Worm (Caenorhabditis elegans) whole organism, L4 larva: ENCODE measurements around the gene mcm-10.

Experiments used
- D1046.2 ChIP-seq: fragments of 200-800 bp; sonication (Bioruptor generic); IDR thresholded peaks from 2 replicates; pipeline ENCODE4 v1.3.6; 2022; ENCODE audit warnings: missing genetic modification characterization, missing compliant biosample characterization
- F10B5.3 ChIP-seq: sonication (generic microtip); optimal IDR thresholded peaks from 2 replicates; lab custom pipeline; 2016; ENCODE audit warnings: mild to moderate bottlenecking, missing genetic modification characterization, missing compliant biosample characterization
- F26F4.8 ChIP-seq: fragments of 200-800 bp; sonication (Bioruptor generic); conservative IDR thresholded peaks from 2 replicates; pipeline ENCODE4 v1.3.6; 2022; ENCODE audit warnings: missing genetic modification characterization, missing compliant biosample characterization
- F49E8.2 ChIP-seq: sonication (generic microtip); optimal IDR thresholded peaks from 2 replicates; lab custom pipeline; 2016; ENCODE audit warnings: missing compliant biosample characterization, mild to moderate bottlenecking, missing genetic modification characterization, borderline replicate concordance
- Y5F2A.4 ChIP-seq: fragments of 200-800 bp; sonication (Bioruptor generic); optimal IDR thresholded peaks from 2 replicates; lab custom pipeline; 2018; ENCODE audit warnings: mild to moderate bottlenecking, missing genetic modification characterization, missing compliant biosample characterization
- Y75B8A.6 ChIP-seq: fragments of 200-800 bp; sonication (Bioruptor generic); IDR thresholded peaks from 2 replicates; pipeline ENCODE4 v1.3.6; 2022; ENCODE audit warnings: missing genetic modification reagents, missing genetic modification characterization, missing compliant biosample characterization
- ZK546.5 ChIP-seq, 2 experiments: sonication (generic microtip); optimal IDR thresholded peaks; 2 replicates each; lab custom pipeline; 2017; ENCODE audit warnings: missing biosample characterization in 2 of 2, missing genetic modification characterization in 2 of 2
- ceh-28 ChIP-seq: fragments of 150-350 bp; optimal IDR thresholded peaks from 2 replicates; lab custom pipeline; 2014; ENCODE audit warnings: missing biosample characterization, missing genetic modification reagents, missing genetic modification characterization
- ceh-44 ChIP-seq: fragments of 200-800 bp; sonication (Bioruptor generic); IDR thresholded peaks from 2 replicates; pipeline ENCODE4 v1.3.6; 2022; ENCODE audit warnings: missing genetic modification reagents, missing genetic modification characterization, missing compliant biosample characterization
- ceh-82 ChIP-seq: sonication (generic microtip); optimal IDR thresholded peaks from 2 replicates; lab custom pipeline; 2017; ENCODE audit warnings: missing biosample characterization, missing genetic modification characterization
- ctbp-1 ChIP-seq: fragments of 200-800 bp; sonication (Bioruptor generic); IDR thresholded peaks from 2 replicates; pipeline ENCODE4 v1.3.6; 2022; ENCODE audit warnings: missing genetic modification reagents, missing genetic modification characterization, missing compliant biosample characterization
- daf-8 ChIP-seq: fragments of 200-800 bp; sonication (Bioruptor generic); IDR thresholded peaks from 2 replicates; pipeline ENCODE4 v1.3.6; 2022; ENCODE audit warnings: missing genetic modification characterization, missing compliant biosample characterization
- dmd-9 ChIP-seq: fragments of 200-800 bp; sonication (Bioruptor generic); IDR thresholded peaks from 2 replicates; pipeline ENCODE4 v1.3.6; 2022; ENCODE audit warnings: missing genetic modification reagents, missing genetic modification characterization, missing compliant biosample characterization
- dpl-1 ChIP-seq: fragments of 150-350 bp; optimal IDR thresholded peaks from 2 replicates; lab custom pipeline; 2014; ENCODE audit warnings: missing biosample characterization, missing genetic modification reagents, missing genetic modification characterization
- duxl-1 ChIP-seq: sonication (generic microtip); optimal IDR thresholded peaks from 2 replicates; lab custom pipeline; 2016; ENCODE audit warnings: mild to moderate bottlenecking, missing genetic modification characterization, moderate library complexity, missing compliant biosample characterization; ENCODE audit not compliant: poor library complexity
- dve-1 ChIP-seq: sonication (generic microtip); optimal IDR thresholded peaks from 2 replicates; lab custom pipeline; 2017; ENCODE audit warnings: antibody characterized with exemption, mild to moderate bottlenecking, missing genetic modification characterization, missing compliant biosample characterization; ENCODE audit not compliant: insufficient read depth
- egl-27 ChIP-seq: sonication (generic microtip); optimal IDR thresholded peaks from 3 replicates; lab custom pipeline; 2017; ENCODE audit warnings: missing biosample characterization, missing genetic modification reagents, missing genetic modification characterization
- egl-43 ChIP-seq: fragments of 200-800 bp; sonication (Bioruptor generic); IDR thresholded peaks from 2 replicates; pipeline ENCODE4 v1.3.6; 2022; ENCODE audit warnings: missing genetic modification reagents, missing genetic modification characterization, missing compliant biosample characterization
- fkh-10 ChIP-seq: fragments of 150-350 bp; optimal IDR thresholded peaks from 2 replicates; lab custom pipeline; 2014; ENCODE audit warnings: missing biosample characterization, missing genetic modification reagents, missing genetic modification characterization
- gei-8 ChIP-seq: fragments of 200-800 bp; sonication (Bioruptor generic); optimal IDR thresholded peaks from 2 replicates; lab custom pipeline; 2018; ENCODE audit warnings: mild to moderate bottlenecking, missing genetic modification characterization, missing compliant biosample characterization
- hif-1 ChIP-seq, 2 experiments: sonication (generic microtip); optimal IDR thresholded peaks; 2 replicates each; lab custom pipeline; 2016 to 2017; ENCODE audit warnings: missing compliant biosample characterization in 2 of 2, missing genetic modification characterization in 2 of 2, missing genetic modification reagents in 2 of 2, missing genotype in 2 of 2, mild to moderate bottlenecking in 1 of 2
- hlh-11 ChIP-seq: fragments of 200-800 bp; sonication (Bioruptor generic); optimal IDR thresholded peaks from 2 replicates; lab custom pipeline; 2018; ENCODE audit warnings: mild to moderate bottlenecking, missing genetic modification characterization, missing compliant biosample characterization
- hlh-30 ChIP-seq: sonication (generic microtip); optimal IDR thresholded peaks from 2 replicates; lab custom pipeline; 2017; ENCODE audit warnings: antibody characterized with exemption, mild to moderate bottlenecking, missing genetic modification characterization, missing compliant biosample characterization; ENCODE audit not compliant: insufficient read depth
- jun-1 ChIP-seq: fragments of 150-350 bp; optimal IDR thresholded peaks from 2 replicates; lab custom pipeline; 2014; ENCODE audit warnings: missing biosample characterization, missing genetic modification reagents, missing genetic modification characterization
- lin-13 ChIP-seq: fragments of 150-350 bp; optimal IDR thresholded peaks from 2 replicates; lab custom pipeline; 2014; ENCODE audit warnings: missing biosample characterization, missing genetic modification reagents, missing genetic modification characterization
- lin-15B ChIP-seq: fragments of 150-350 bp; sonication (generic microtip); optimal IDR thresholded peaks from 3 replicates; lab custom pipeline; 2014; ENCODE audit warnings: missing biosample characterization, missing genetic modification characterization
- lin-29 ChIP-seq: fragments of 200-800 bp; sonication (Bioruptor generic); IDR thresholded peaks from 2 replicates; pipeline ENCODE4 v1.3.6; 2022; ENCODE audit warnings: missing genetic modification reagents, missing genetic modification characterization, missing compliant biosample characterization
- lin-38 ChIP-seq: fragments of 200-800 bp; sonication (Bioruptor generic); IDR thresholded peaks from 2 replicates; pipeline ENCODE4 v1.3.6; 2022; ENCODE audit warnings: missing genetic modification reagents, missing genetic modification characterization, missing compliant biosample characterization
- lir-3 ChIP-seq: sonication (generic microtip); optimal IDR thresholded peaks from 2 replicates; lab custom pipeline; 2016; ENCODE audit warnings: mild to moderate bottlenecking, missing genetic modification characterization, missing compliant biosample characterization
- lsy-2 ChIP-seq, 2 experiments: fragments of 150-350 bp in 1 of 2; sonication (generic microtip) in 1 of 2; optimal IDR thresholded peaks; 2 replicates each; lab custom pipeline; 2014 to 2017; ENCODE audit warnings: missing biosample characterization in 2 of 2, missing genetic modification characterization in 2 of 2
- mes-2 ChIP-seq: sonication (generic microtip); optimal IDR thresholded peaks from 2 replicates; lab custom pipeline; 2016; ENCODE audit warnings: missing genotype, mild to moderate bottlenecking, missing genetic modification characterization, missing compliant biosample characterization; ENCODE audit not compliant: poor library complexity, severe bottlenecking
- mxl-2 ChIP-seq: fragments of 200-800 bp; sonication (Bioruptor generic); conservative IDR thresholded peaks from 2 replicates; pipeline ENCODE4 v1.3.6; 2022; ENCODE audit warnings: missing genetic modification reagents, missing genetic modification characterization, missing compliant biosample characterization
- nhr-10 ChIP-seq: fragments of 150-350 bp; optimal IDR thresholded peaks from 2 replicates; lab custom pipeline; 2014; ENCODE audit warnings: missing biosample characterization, missing genetic modification characterization
- nhr-6 ChIP-seq: fragments of 150-350 bp; optimal IDR thresholded peaks from 2 replicates; lab custom pipeline; 2014; ENCODE audit warnings: missing biosample characterization, missing genetic modification characterization
- pha-4 ChIP-seq, 2 experiments: fragments of 150-350 bp in 1 of 2; fragments of 200-800 bp in 1 of 2; sonication (Bioruptor generic) in 1 of 2; IDR thresholded peaks in 1 of 2; optimal IDR thresholded peaks in 1 of 2; 2 replicates each; pipeline versions ENCODE4 v1.3.6 to Lab custom; 2014 to 2022; ENCODE audit warnings: missing genetic modification characterization in 2 of 2, missing genetic modification reagents in 2 of 2, missing biosample characterization in 1 of 2, missing compliant biosample characterization in 1 of 2
- skn-1 ChIP-seq: fragments of 150-350 bp; optimal IDR thresholded peaks from 2 replicates; lab custom pipeline; 2014; ENCODE audit warnings: missing biosample characterization, missing genetic modification characterization
- tra-1 ChIP-seq: fragments of 200-800 bp; sonication (Bioruptor generic); IDR thresholded peaks from 2 replicates; pipeline ENCODE4 v1.3.6; 2022; ENCODE audit warnings: missing genetic modification reagents, missing genetic modification characterization, missing compliant biosample characterization
- unc-130 ChIP-seq: sonication (generic microtip); optimal IDR thresholded peaks from 2 replicates; lab custom pipeline; 2016; ENCODE audit warnings: missing genetic modification reagents, missing genetic modification characterization, missing compliant biosample characterization
- zfp-2 ChIP-seq: sonication (generic microtip); optimal IDR thresholded peaks from 2 replicates; lab custom pipeline; 2016; ENCODE audit warnings: mild to moderate bottlenecking, missing genetic modification characterization, missing compliant biosample characterization
- zfp-3 ChIP-seq: fragments of 200-800 bp; sonication (Bioruptor generic); conservative IDR thresholded peaks from 2 replicates; pipeline ENCODE4 v1.3.6; 2022; ENCODE audit warnings: missing genetic modification reagents, missing genetic modification characterization, missing compliant biosample characterization
- zip-2 ChIP-seq: fragments of 150-350 bp; optimal IDR thresholded peaks from 2 replicates; lab custom pipeline; 2014; ENCODE audit warnings: missing biosample characterization, missing genetic modification characterization

Gene mcm-10

DNA sequence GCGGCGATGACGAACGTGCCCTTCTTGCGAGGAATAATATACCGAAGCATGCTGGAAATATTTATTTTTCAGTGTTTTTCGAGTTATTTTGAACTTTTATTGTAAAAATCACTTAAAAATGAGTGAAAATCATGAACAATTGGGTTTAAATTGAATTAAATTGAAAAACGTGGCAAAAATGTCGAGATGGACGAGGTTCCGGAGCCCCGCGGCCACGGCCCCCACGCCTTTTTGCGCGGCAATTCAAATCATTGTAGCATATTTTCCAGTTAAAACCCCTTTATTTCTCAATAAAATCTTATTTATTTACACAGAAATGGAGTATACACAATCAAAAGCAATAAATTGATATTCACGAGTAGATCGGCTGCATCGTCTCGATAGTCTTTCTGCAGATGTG is 31.3 kb upstream of the mcm-10 start:
- TF ChIP-seq unc-130 (GFP tag; lab: Kevin White, UChicago): peak; percentile 50
- TF ChIP-seq hif-1 (tag; optimal IDR thresholded peaks at IDR 0.05; lab: Kevin White, UChicago): peak in 1 of 2 experiments; percentile 81
- peak; percentile 96 for TF ChIP-seq mes-2 (tag; lab: Kevin White, UChicago)
- no peak for TF ChIP-seq duxl-1 (tag; lab: Kevin White, UChicago)
- TF ChIP-seq lin-13 (GFP tag; lab: Kevin White, UChicago): peak; percentile 12
- TF ChIP-seq dmd-9 (GFP tag; lab: Robert Waterston, UW): peak; percentile 48; the same call in 1 of the 2 replicates
- TF ChIP-seq lin-38 (GFP tag; lab: Robert Waterston, UW): peak; percentile 52
- TF ChIP-seq egl-43 (GFP tag; lab: Robert Waterston, UW): no peak
- TF ChIP-seq dpl-1 (GFP tag; lab: Kevin White, UChicago): peak; percentile 84
- peak in 1 of 2 experiments; percentile 37 for TF ChIP-seq lsy-2 (tag; optimal IDR thresholded peaks at IDR 0.05; lab: Kevin White, UChicago)

DNA sequence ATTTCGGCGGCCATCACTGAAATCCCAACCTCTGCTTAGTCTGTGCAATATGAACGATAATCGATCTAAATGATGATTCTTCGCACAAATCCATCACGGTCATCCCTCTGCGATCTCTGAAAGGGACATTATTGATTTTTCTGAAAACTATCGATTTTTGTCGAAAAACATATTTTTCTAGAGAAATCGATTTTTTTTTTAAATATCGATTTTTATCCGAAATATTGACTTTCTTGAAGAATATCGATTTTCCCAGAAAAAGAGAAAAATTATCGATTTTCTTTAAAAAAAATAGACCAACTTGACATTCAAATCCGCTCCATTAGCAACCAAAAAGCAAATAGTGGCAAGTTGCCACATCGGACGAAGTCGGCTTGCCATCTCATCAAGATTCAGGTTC is 30.0 kb upstream of the mcm-10 start:
- TF ChIP-seq dve-1: no peak
- TF ChIP-seq ceh-28 (tag; lab: Kevin White, UChicago): peak; percentile 95
- no peak for TF ChIP-seq lin-29 (GFP tag; lab: Robert Waterston, UW)

DNA sequence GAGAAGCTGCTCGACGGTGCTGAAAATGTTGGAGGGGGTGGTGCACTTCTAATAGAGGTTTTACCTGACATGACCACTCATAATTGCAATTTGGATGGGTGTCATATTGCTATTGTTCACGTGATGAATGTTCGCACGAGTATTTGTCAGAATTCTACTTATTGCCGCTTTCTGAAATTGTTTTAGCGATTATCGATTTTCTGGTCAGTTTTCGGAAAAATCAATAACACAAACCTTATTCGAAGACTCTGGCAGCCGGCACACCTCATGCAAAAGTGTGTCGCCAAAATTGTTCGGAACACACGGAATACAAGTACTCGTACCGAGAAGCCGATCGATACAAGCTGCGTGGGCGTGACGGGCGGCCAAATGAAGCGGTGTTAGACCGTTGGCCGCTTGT is 29.1 kb upstream of the mcm-10 start:
- TF ChIP-seq zip-2 (tag; lab: Kevin White, UChicago) (no peak), nhr-10 (tag; lab: Kevin White, UChicago) (no peak), ctbp-1 (GFP tag; lab: Robert Waterston, UW) (no peak), fkh-10 (GFP tag; lab: Kevin White, UChicago) (no peak), ceh-28 (tag; lab: Kevin White, UChicago) (peak; percentile 64), zfp-3 (GFP tag; lab: Robert Waterston, UW) (no peak), ZK546.5 (tag; optimal IDR thresholded peaks at IDR 0.05; lab: Kevin White, UChicago) (no peak), Y5F2A.4 (GFP tag; lab: Kevin White, UChicago) (no peak), gei-8 (GFP tag; lab: Kevin White, UChicago) (no peak)
- TF ChIP-seq, all 104 proteins: peak for 1

DNA sequence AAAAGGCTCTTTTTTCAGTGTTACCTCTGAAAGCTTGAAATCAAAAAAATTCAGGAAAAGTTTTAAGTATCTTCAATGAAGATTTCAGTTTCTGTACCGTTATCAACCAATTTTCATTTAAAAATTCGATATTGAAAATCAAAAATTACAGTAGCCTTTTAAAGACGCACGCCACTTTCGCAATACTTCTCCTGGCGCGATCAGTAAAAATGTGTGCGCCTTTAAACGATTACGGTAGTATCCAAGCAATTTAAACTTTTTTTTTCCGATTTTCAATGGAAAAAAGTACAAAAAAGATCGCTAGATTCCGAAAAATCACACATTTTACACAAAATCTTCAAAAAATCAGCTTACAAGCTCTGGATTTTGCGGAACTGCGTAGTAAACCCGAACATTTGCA is 27.5 kb upstream of the mcm-10 start:
- TF ChIP-seq hlh-11 (tag; lab: Kevin White, UChicago): no peak
- no peak for TF ChIP-seq F26F4.8 (GFP tag; lab: Robert Waterston, UW)
- no peak for TF ChIP-seq ceh-82
- TF ChIP-seq F49E8.2 (tag; lab: Kevin White, UChicago): peak; percentile 14
- TF ChIP-seq skn-1: no peak
- no peak for TF ChIP-seq egl-27 (tag; lab: Kevin White, UChicago)
- no peak for TF ChIP-seq daf-8 (GFP tag; lab: Robert Waterston, UW)
- TF ChIP-seq ceh-44: 0 out of 2 replicates have a peak, but pooled peaks have one; percentile 7
- no peak for TF ChIP-seq zfp-2 (tag; lab: Kevin White, UChicago)
- TF ChIP-seq lin-15B: no peak
- peak; percentile 38 for TF ChIP-seq unc-130 (GFP tag; lab: Kevin White, UChicago)
- TF ChIP-seq F10B5.3 (tag; lab: Kevin White, UChicago): no peak
- no peak for TF ChIP-seq jun-1 (tag; lab: Kevin White, UChicago)
- TF ChIP-seq duxl-1 (tag; lab: Kevin White, UChicago): no peak
- no peak for TF ChIP-seq D1046.2
- no peak for TF ChIP-seq hlh-30 (tag; lab: Kevin White, UChicago)
- no peak for TF ChIP-seq fkh-10 (GFP tag; lab: Kevin White, UChicago)
- no peak for TF ChIP-seq Y5F2A.4 (GFP tag; lab: Kevin White, UChicago)
- TF ChIP-seq tra-1 (GFP tag; lab: Robert Waterston, UW): 0 out of 2 replicates have a peak, but pooled peaks have one; percentile 10
- TF ChIP-seq dmd-9 (GFP tag; lab: Robert Waterston, UW): no peak
- TF ChIP-seq pha-4 (GFP tag; IDR thresholded peaks at IDR 0.05; lab: Robert Waterston, UW): no peak
- TF ChIP-seq pha-4 (tag; optimal IDR thresholded peaks at IDR 0.05; lab: Kevin White, UChicago): no peak
- TF ChIP-seq lir-3 (tag; lab: Kevin White, UChicago): no peak
- peak; percentile 17 for TF ChIP-seq mes-2 (tag; lab: Kevin White, UChicago)
- TF ChIP-seq mxl-2 (GFP tag; lab: Robert Waterston, UW): no peak
- TF ChIP-seq Y75B8A.6: no peak
- no peak for TF ChIP-seq nhr-6
- no peak for TF ChIP-seq ZK546.5 (tag; optimal IDR thresholded peaks at IDR 0.05; lab: Kevin White, UChicago)
- TF ChIP-seq, all 104 proteins: peak for 5
